Worm (Caenorhabditis elegans) whole organism, dauer: ENCODE data around the gene R04B3.1.

Experiments used
- unc-62 ChIP-seq: sonication (generic microtip); optimal IDR thresholded peaks from 2 replicates; lab custom pipeline; 2017; ENCODE audit warnings: missing biosample characterization, missing genetic modification reagents, missing genetic modification characterization

The R04B3.1 gene

DNA sequence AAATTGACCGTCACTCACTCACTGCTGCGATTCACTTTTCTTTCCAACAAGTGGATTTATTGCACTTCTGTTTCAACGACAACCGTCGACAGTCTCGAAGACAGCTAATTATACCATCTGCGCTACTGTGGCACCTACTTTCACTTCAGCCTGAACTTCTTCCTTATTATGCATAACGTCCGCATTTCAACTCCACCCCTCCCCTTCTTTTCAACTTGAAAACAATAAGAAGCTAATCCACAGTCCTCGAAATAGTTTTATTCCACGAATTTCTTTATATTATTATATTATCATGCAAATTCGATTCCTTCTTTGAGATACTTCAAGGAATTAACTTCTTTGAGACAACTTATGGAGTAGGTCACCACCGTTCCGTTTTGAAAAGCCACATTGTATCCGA lies at the start of gene R04B3.1:
R04B3.1 (minus strand) TSS at position 101 of the 400 bp plus-strand sequence.
- TF ChIP-seq unc-62 (GFP tag; lab: Kevin White, UChicago): no peak

DNA sequence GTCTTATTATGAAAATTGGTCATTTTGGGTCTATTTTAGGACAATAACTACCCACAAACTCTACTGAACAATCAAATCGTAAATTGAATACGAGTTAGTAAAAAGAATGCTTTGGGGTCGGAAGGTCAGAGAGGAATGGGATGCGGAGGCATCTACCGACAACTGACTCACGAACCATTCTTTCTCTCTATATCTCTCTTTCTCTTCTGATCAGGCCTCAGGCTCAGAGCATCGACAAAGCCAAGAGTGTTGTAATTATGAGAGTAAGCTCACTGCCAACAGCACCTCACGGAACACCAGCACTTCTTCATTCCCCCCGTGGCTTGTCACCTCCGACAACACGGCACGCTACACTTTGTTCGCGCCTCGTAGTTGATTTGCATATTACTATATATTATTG lies 49.3 kb upstream of the R04B3.1 start:
- TF ChIP-seq unc-62 (GFP tag; lab: Kevin White, UChicago): no peak

ce11 chrX:2516949-2517696 lies 45.9 kb upstream of the R04B3.1 start:
- no peak for TF ChIP-seq unc-62 (GFP tag; lab: Kevin White, UChicago)

DNA sequence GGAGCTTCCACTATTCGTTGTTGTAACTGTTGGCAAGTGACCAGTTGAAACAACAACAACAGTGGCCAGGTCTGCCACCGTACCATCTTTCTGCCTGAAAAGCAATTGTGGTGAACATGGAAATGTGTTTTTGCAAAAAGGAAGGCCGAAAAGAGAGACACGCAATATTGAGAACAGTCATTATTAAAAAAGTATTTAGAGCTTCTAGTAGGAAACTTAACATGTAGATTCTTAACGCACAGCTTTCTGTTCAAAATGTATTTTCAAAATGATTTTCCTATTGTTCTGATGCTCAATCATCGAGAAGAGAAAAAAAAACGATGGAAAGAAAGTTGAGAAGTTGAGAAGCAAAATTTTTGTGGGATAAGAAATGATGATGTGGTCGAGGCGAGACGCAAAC lies 44.0 kb upstream of the R04B3.1 start, which contains the start of gene syg-1:
syg-1 (minus strand) TSS at position 101 of the 400 bp plus-strand sequence.
- no peak for TF ChIP-seq unc-62 (GFP tag; lab: Kevin White, UChicago)

DNA sequence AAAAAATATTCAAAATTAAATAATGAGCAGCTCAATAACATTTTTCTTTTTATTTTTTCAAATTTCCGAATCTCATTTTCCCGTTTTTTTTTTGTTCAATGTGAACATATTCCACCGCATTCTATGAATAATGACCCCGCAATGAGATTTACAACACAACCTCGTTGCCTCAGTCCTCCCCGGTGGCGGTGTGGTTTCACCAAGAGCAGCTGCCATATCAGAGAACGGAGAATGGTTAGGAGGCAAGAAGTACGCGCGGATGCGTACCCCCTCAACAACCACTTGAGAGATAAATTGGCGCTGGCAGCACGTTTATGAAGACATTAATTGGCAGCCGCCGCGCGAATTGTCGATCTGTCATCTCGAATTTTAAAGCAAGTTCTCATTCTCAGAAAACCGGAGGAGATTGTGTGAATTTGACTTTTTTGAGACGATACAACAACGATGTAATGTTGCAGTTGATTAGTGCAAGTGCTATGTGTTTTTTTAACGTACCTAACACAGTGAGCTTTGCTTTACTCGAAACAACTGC lies 42.5 kb upstream of the R04B3.1 start:
- TF ChIP-seq unc-62 (GFP tag; lab: Kevin White, UChicago): no peak

- no peak for TF ChIP-seq unc-62 (GFP tag; lab: Kevin White, UChicago)
Measured at ce11 chrX:2508449-2508848, 37.2 kb upstream of the R04B3.1 start, which contains the start of gene K02E10.7. TSS of gene K02E10.7 (minus strand) at chrX:2508549.

- TF ChIP-seq unc-62 (GFP tag; lab: Kevin White, UChicago): no peak
Measured at ce11 chrX:2506738-2507137, 35.5 kb upstream of the R04B3.1 start.

ce11 chrX:2497816-2498215 lies 26.6 kb upstream of the R04B3.1 start:
- no peak for TF ChIP-seq unc-62 (GFP tag; lab: Kevin White, UChicago)

- TF ChIP-seq unc-62 (GFP tag; lab: Kevin White, UChicago): no peak
Measured at ce11 chrX:2495865-2496314, 24.7 kb upstream of the R04B3.1 start, which contains the start of gene rabr-1. TSS of gene rabr-1 (plus strand) at chrX:2496180.

DNA sequence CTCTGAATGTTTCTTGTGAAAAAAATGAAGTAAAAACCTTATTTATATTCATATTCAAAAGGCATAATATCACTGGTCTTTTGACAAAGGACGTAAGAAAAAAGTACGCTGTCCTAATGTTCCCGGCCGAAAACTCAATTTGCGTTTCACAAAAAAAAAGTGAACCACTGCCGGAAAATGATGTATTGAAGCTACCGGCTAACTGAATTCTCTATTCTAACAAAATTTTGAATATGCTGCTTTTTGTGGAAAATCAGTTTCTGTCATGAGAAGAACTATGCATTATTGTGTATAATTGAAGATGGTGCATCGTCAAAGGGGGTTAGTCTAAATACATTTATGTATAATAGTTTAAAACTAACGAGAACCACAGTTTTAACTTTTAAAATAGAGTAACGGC lies 23.1 kb upstream of the R04B3.1 start:
- TF ChIP-seq unc-62 (GFP tag; lab: Kevin White, UChicago): no peak

- TF ChIP-seq unc-62 (GFP tag; lab: Kevin White, UChicago): no peak
Measured at ce11 chrX:2493586-2494175, 22.5 kb upstream of the R04B3.1 start.

- TF ChIP-seq unc-62 (GFP tag; lab: Kevin White, UChicago): no peak
Measured at ce11 chrX:2488526-2489098, 17.4 kb upstream of the R04B3.1 start, which contains the start of gene hid-1. TSS of gene hid-1 (plus strand) at chrX:2489048.

- no peak for TF ChIP-seq unc-62 (GFP tag; lab: Kevin White, UChicago)
Measured at ce11 chrX:2483078-2483477, 11.9 kb upstream of the R04B3.1 start, which contains the start of gene K02E10.4. TSS of gene K02E10.4 (plus strand) at chrX:2483263.

DNA sequence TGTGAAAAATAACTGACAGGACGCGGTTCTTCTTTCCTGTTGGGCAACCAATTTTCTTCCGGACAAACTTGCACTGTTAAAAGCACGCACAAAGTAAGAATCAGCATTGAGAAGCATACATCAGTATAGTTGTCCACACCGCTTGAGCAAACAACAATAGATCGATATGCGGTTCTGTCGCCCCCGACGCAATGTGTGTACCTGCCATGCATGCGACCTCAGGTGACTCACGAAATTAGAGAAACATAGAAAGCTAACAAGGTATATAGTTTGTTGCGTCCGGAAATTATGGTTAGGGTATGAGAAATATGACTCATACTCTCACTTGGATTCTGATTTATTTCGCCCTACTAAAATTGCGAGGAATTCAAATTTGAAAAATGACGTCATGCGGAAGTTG lies 11.4 kb upstream of the R04B3.1 start, which contains the start of gene K02E10.6:
K02E10.6 (minus strand) TSS at position 149 of the 400 bp plus-strand sequence.
- no peak for TF ChIP-seq unc-62 (GFP tag; lab: Kevin White, UChicago)

ce11 chrX:2478823-2479222 lies 7.6 kb upstream of the R04B3.1 start, which contains the start of gene K02E10.5:
TSS of gene K02E10.5 (minus strand) at chrX:2478923.
- no peak for TF ChIP-seq unc-62 (GFP tag; lab: Kevin White, UChicago)

DNA sequence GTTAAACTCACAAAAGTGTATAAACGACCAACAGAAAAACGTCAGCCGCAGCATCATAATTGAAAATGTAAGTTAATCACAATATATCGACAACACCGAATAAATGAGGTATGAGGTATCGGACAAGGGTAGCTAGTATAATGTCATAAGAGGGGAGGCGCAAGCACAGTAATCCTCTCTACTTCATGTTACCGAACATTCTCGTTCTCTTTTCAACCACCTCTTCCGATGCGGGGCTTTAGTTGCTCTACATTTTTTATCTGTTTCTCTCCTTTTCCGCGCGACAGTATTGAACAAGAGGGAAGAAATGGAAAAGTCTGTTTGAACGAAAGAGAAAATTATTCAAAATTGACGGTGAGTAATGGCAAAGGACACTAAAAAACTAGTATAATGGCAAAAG lies 4.7 kb upstream of the R04B3.1 start, which contains the start of gene R04B3.3:
R04B3.3 (minus strand) TSS at position 101 of the 400 bp plus-strand sequence.
- TF ChIP-seq unc-62 (GFP tag; lab: Kevin White, UChicago): no peak
